Worm (Caenorhabditis elegans): ENCODE measurements around the gene ugt-60.

- TF ChIP-seq ztf-29 (GFP tag; IDR thresholded peaks at IDR 0.05) (no peak), T22C8.4 (GFP tag; IDR thresholded peaks at IDR 0.05) (no peak), flt-1 (GFP tag; IDR thresholded peaks at IDR 0.05) (no peak), tab-1 (GFP tag; IDR thresholded peaks at IDR 0.05) (no peak)
These were observed 41.3 kb upstream of the ugt-60 start, which contains the start of gene ncx-7 for ce11 chrIII:9720191-9720590.

All from whole organism, midembryonic.